Worm (Caenorhabditis elegans): ENCODE data around the gene aat-1.

aat-1 gene

ce11 chrIV:9641925-9642324, 40.4 kb upstream of the aat-1 start, which contains the start of gene del-2:
del-2 (minus strand) TSS chrIV:9642025.
- no peak for TF ChIP-seq rbr-2 (tag; optimal IDR thresholded peaks at IDR 0.05)
- TF ChIP-seq hif-1 (tag; optimal IDR thresholded peaks at IDR 0.05) = no peak
- TF ChIP-seq mep-1 (tag; optimal IDR thresholded peaks at IDR 0.05) = no peak

DNA sequence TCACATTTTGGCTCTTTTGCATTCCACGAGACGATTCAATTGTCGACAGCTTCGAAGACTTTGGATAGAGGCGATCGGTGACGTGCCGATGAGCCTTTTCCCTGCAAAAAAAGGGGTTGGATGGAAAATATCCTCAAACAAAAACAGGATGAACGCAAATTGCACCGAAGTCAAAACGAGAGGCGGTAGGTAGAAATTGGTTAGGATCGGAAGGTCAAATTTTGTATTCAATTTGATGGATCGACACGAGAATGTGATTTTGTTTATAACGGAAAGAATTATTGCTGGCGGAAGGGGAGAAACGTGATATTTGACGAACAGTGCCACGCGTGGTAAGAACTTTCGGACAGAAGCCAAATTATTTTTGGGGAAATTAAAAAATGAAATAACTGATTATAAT, 33.4 kb upstream of the aat-1 start, which contains the start of gene mca-1:
TSS of gene mca-1 (minus strand) at position 101 of the 400 bp plus-strand sequence.
- TF ChIP-seq aha-1 (tag) (peak; percentile 3), cey-2 (tag; optimal IDR thresholded peaks at IDR 0.05; ENCODE audit: borderline replicate concordance, insufficient read depth) (no peak), T26A8.4 (GFP tag; IDR thresholded peaks at IDR 0.05) (no peak), aly-2 (tag; optimal IDR thresholded peaks at IDR 0.05) (no peak)

- TF ChIP-seq ces-1 (GFP tag; optimal IDR thresholded peaks at IDR 0.05) (no peak), F49E8.2 (tag; optimal IDR thresholded peaks at IDR 0.05; ENCODE audit: borderline replicate concordance) (no peak), F44E2.7 (GFP tag; IDR thresholded peaks at IDR 0.05) (no peak), saeg-2 (GFP tag; IDR thresholded peaks at IDR 0.05) (no peak), ceh-44 (GFP tag; IDR thresholded peaks at IDR 0.05) (no peak), hlh-11 (tag; optimal IDR thresholded peaks at IDR 0.05) (peak; percentile 39), sdz-12 (GFP tag; optimal IDR thresholded peaks at IDR 0.05) (no peak), ztf-7 (tag; optimal IDR thresholded peaks at IDR 0.05) (no peak), pqm-1 (tag; optimal IDR thresholded peaks at IDR 0.05) (no peak), lin-39 (tag; optimal IDR thresholded peaks at IDR 0.05) (no peak), lir-3 (tag; optimal IDR thresholded peaks at IDR 0.05) (no peak), nhr-48 (tag; optimal IDR thresholded peaks at IDR 0.05) (peak; percentile 64), ceh-62 (tag; optimal IDR thresholded peaks at IDR 0.05) (no peak), dpl-1 (GFP tag; optimal IDR thresholded peaks at IDR 0.05) (no peak), hmg-1.1 (GFP tag; IDR thresholded peaks at IDR 0.05) (no peak), cey-2 (tag; optimal IDR thresholded peaks at IDR 0.05; ENCODE audit: borderline replicate concordance, insufficient read depth) (peak; percentile 37), hlh-30 (tag; optimal IDR thresholded peaks at IDR 0.05; ENCODE audit: insufficient read depth) (peak; percentile 13), dmd-8 (GFP tag; IDR thresholded peaks at IDR 0.05) (no peak), dmd-6 (GFP tag; IDR thresholded peaks at IDR 0.05) (peak; percentile 38), mdt-29 (GFP tag; IDR thresholded peaks at IDR 0.05) (no peak), lin-38 (GFP tag; IDR thresholded peaks at IDR 0.05) (no peak), ztf-11 (tag; optimal IDR thresholded peaks at IDR 0.05) (no peak)
Measured at ce11 chrIV:9633889-9634288, 32.4 kb upstream of the aat-1 start.

- no peak for TF ChIP-seq ZK546.5 (tag; optimal IDR thresholded peaks at IDR 0.05)
- TF ChIP-seq nhr-10 (tag; optimal IDR thresholded peaks at IDR 0.05) = no peak
- no peak for TF ChIP-seq nhr-42 (GFP tag; IDR thresholded peaks at IDR 0.05)
- no peak for TF ChIP-seq ama-1 (optimal IDR thresholded peaks at IDR 0.05)
- TF ChIP-seq nhr-111 (GFP tag; optimal IDR thresholded peaks at IDR 0.05) = no peak
- TF ChIP-seq aha-1 (tag) = peak; percentile 44
- peak; percentile 10 for TF ChIP-seq nhr-48 (tag; optimal IDR thresholded peaks at IDR 0.05)
- TF ChIP-seq egl-27 (tag; optimal IDR thresholded peaks at IDR 0.05) = no peak
- no peak for TF ChIP-seq skn-1 (tag; optimal IDR thresholded peaks at IDR 0.05)
- TF ChIP-seq zfp-2 (tag; optimal IDR thresholded peaks at IDR 0.05) = no peak
- no peak for TF ChIP-seq T20F7.1 (GFP tag; optimal IDR thresholded peaks at IDR 0.05)
- TF ChIP-seq zip-11 (GFP tag; IDR thresholded peaks at IDR 0.05) = no peak
- no peak for TF ChIP-seq Y5F2A.4 (GFP tag; optimal IDR thresholded peaks at IDR 0.05)
- no peak for TF ChIP-seq fos-1 (tag; optimal IDR thresholded peaks at IDR 0.05)
- no peak for TF ChIP-seq tag-97 (GFP tag; IDR thresholded peaks at IDR 0.05)
- TF ChIP-seq mdl-1 (tag; optimal IDR thresholded peaks at IDR 0.05) = peak in 1 of 2 experiments; percentile 26
- no peak for TF ChIP-seq spr-1 (tag; optimal IDR thresholded peaks at IDR 0.05)
- no peak for TF ChIP-seq madf-9 (GFP tag; conservative IDR thresholded peaks at IDR 0.05)
- TF ChIP-seq zip-2 (tag; optimal IDR thresholded peaks at IDR 0.05) = no peak
- TF ChIP-seq ceh-28 (tag; optimal IDR thresholded peaks at IDR 0.05) = no peak
- no peak for TF ChIP-seq php-3 (GFP tag; IDR thresholded peaks at IDR 0.05)
- no peak for TF ChIP-seq spr-3 (GFP tag; optimal IDR thresholded peaks at IDR 0.05)
Measured at ce11 chrIV:9632966-9633494, 31.5 kb upstream of the aat-1 start.
